Worm (Caenorhabditis elegans) whole organism, L4/young adult: Measurements from ENCODE around the gene F08B12.4.

Experiments used
- dao-5 ChIP-seq: sonication (generic microtip); optimal IDR thresholded peaks from 2 replicates; lab custom pipeline; 2016; ENCODE audit warnings: missing genotype, missing genetic modification characterization, moderate library complexity, missing compliant biosample characterization
- him-1 ChIP-seq: sonication (generic microtip); optimal IDR thresholded peaks from 2 replicates; lab custom pipeline; 2016; ENCODE audit warnings: missing genotype, missing genetic modification reagents, missing genetic modification characterization, missing compliant biosample characterization

- TF ChIP-seq him-1 (tag; lab: Kevin White, UChicago) (no peak), dao-5 (tag; lab: Kevin White, UChicago) (no peak)
Observed at ce11 chrX:11411675-11412074, 4.1 kb upstream of the F08B12.4 start.
